Worm (Caenorhabditis elegans) whole organism, L4/young adult: Measurements from ENCODE around the gene sek-6.

Experiments
- W03F9.2 ChIP-seq: fragments of 150-350 bp; optimal IDR thresholded peaks from 2 replicates; lab custom pipeline; 2014; ENCODE audit warnings: missing biosample characterization, missing genetic modification characterization
- dao-5 ChIP-seq: sonication (generic microtip); optimal IDR thresholded peaks from 2 replicates; lab custom pipeline; 2016; ENCODE audit warnings: missing genotype, missing genetic modification characterization, moderate library complexity, missing compliant biosample characterization
- him-1 ChIP-seq: sonication (generic microtip); optimal IDR thresholded peaks from 2 replicates; lab custom pipeline; 2016; ENCODE audit warnings: missing genotype, missing genetic modification reagents, missing genetic modification characterization, missing compliant biosample characterization

sek-6 gene

DNA sequence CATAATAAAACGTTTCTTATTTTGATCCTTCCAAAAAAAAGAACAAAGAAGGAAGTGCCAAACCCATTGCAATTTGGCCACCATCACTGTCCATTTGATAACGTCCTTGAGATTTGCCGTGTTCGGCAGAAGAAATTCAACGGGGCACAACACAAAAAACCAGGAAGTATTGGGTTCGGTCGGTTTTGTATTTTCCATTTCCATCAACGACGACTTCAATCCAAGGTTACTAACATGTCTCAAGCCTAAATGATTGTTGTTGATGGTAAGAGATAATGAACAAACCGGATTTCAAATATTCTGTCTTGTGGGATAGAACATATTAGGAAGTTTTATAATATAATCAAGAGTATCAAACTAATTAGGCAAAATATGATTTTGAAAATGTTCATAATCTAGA, 45.4 kb downstream of the sek-6 start:
- TF ChIP-seq him-1, result no peak
- TF ChIP-seq dao-5 (tag; lab: Kevin White, UChicago), result no peak
- no peak for TF ChIP-seq W03F9.2 (tag; lab: Kevin White, UChicago)

DNA sequence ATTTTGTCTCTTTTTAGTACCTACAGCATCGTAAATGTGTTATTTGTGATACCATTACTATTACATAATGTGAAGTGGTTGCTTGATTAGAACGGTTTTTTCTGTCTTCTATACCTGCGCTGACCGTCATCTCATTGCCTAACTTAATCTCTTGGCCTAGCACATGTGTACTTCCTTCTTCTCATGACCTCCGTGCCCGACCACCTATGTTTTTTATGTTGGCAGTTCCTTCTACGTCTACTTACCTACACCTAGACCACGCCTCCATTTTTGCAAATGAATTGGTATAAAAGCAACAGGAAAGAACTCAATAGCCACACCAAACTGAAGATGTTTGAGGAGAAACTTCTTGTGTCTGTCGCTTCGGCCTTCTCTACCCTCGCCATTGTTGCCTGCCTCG, 46.3 kb downstream of the sek-6 start, which contains the start of gene col-176:
Gene col-176 (plus strand): TSS at position 301 of the 400 bp plus-strand sequence.
- TF ChIP-seq W03F9.2 (tag; lab: Kevin White, UChicago) (no peak), him-1 (no peak), dao-5 (tag; lab: Kevin White, UChicago) (no peak)

DNA sequence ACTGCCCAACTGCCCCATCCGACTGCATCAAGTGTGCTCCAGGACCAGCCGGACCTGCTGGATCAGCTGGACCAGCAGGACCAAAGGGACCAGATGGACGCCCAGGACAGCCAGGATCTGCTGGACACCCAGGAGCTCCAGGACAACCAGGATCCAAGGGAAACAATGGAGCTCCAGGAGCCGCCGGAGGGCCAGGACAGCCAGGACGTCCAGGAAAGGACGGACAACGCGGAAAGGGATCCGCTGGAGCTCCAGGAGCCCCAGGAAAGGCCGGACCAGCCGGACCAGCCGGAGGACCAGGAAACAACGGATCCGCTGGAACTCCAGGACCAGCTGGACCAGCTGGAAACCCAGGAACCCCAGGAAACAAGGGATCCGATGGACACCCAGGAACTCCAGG, 47.1 kb downstream of the sek-6 start:
- no peak for TF ChIP-seq him-1
- TF ChIP-seq W03F9.2 (tag; lab: Kevin White, UChicago), result no peak
- TF ChIP-seq dao-5 (tag; lab: Kevin White, UChicago), result no peak

DNA sequence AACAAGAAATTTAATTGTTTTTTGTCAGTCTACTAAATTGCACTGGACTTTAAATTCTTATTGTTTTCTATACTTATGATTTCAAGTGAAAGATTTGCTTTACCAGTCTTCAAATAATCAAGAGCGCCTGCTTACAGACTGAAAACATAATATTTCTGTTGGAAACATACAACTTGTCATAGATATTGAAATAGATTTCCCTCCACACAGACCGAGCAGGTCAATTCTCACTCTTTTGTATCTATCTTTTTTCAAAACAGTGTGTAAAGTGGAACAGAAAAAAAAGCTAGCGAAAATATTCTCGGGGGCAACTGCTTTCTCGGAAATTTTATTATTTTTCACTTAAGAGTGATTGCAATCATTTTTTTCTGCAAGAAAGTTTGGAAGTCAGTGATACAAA, 47.7 kb downstream of the sek-6 start:
- TF ChIP-seq dao-5 (tag; lab: Kevin White, UChicago), result no peak
- TF ChIP-seq him-1, result no peak

ce11 chrX:10079230-10079629, 48.3 kb downstream of the sek-6 start:
- TF ChIP-seq W03F9.2 (tag; lab: Kevin White, UChicago) (no peak), him-1 (no peak), dao-5 (tag; lab: Kevin White, UChicago) (no peak)

DNA sequence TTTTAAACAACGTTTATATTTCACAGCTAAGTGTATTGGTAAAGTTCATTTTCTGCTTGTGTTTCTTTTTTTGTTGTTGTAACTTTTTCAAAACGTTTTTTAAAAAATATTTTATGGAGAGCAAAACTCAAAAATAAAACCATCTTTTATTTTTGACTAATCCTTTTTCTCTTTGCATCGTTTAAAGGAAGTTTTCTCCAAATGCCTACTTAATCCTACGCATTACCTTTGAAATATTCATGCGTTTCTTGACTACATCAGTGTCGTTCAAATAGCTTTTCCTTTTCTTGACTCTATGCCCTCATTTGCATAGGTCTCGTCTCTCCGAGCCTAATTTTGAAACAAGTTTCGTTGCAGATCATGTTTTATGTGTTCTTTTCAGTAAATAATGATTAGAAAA, 50.1 kb downstream of the sek-6 start:
- TF ChIP-seq W03F9.2 (tag; lab: Kevin White, UChicago) (no peak), him-1 (no peak), dao-5 (tag; lab: Kevin White, UChicago) (no peak)
